Fruit fly (Drosophila melanogaster) whole organism, wandering third instar larva: ENCODE measurements around the gene CG9518.

ENCODE experiments used
- Abd-B ChIP-seq: fragments of >200 bp; optimal IDR thresholded peaks from 2 replicates; lab custom pipeline; 2017; ENCODE audit warnings: missing biosample characterization, missing genetic modification characterization
- CG32264 ChIP-seq: fragments of 200-800 bp; sonication (Bioruptor generic); optimal IDR thresholded peaks from 2 replicates; lab custom pipeline; 2016; ENCODE audit warnings: missing biosample characterization, missing genetic modification characterization
- CG9705 ChIP-seq: fragments of 200-800 bp; sonication (Bioruptor generic); optimal IDR thresholded peaks from 2 replicates; lab custom pipeline; 2018; ENCODE audit warnings: missing biosample characterization, mild to moderate bottlenecking, missing genetic modification characterization
- Dfd ChIP-seq: fragments of >200 bp; optimal IDR thresholded peaks from 2 replicates; lab custom pipeline; 2017; ENCODE audit warnings: missing biosample characterization, missing genetic modification characterization
- Dif ChIP-seq: fragments of 200-275, 200-300 bp; sonication (Bioruptor generic); optimal IDR thresholded peaks from 2 replicates; lab custom pipeline; 2018; ENCODE audit warnings: missing biosample characterization, missing genetic modification characterization; ENCODE audit not compliant: partially characterized antibody
- GATAd ChIP-seq: sonication (Bioruptor generic); optimal IDR thresholded peaks from 2 replicates; lab custom pipeline; 2016; ENCODE audit warnings: missing biosample characterization, missing genetic modification characterization
- Hnf4 ChIP-seq: fragments of 200-800 bp; sonication (Bioruptor generic); optimal IDR thresholded peaks from 2 replicates; lab custom pipeline; 2016; ENCODE audit warnings: missing biosample characterization, mild to moderate bottlenecking, missing genetic modification characterization
- Hr83 ChIP-seq: fragments of 200-300 bp; sonication (Bioruptor generic); optimal IDR thresholded peaks from 2 replicates; lab custom pipeline; 2016; ENCODE audit warnings: missing biosample characterization, mild to moderate bottlenecking, missing genetic modification characterization, moderate library complexity; ENCODE audit not compliant: poor library complexity, severe bottlenecking
- Jra ChIP-seq: sonication (Bioruptor generic); optimal IDR thresholded peaks from 2 replicates; lab custom pipeline; 2016; ENCODE audit warnings: missing biosample characterization, missing genetic modification characterization
- Mio ChIP-seq: sonication (Bioruptor generic); optimal IDR thresholded peaks from 2 replicates; lab custom pipeline; 2016; ENCODE audit warnings: missing biosample characterization, missing genetic modification characterization
- OdsH ChIP-seq: fragments of 200-800 bp; sonication (Bioruptor generic); optimal IDR thresholded peaks from 2 replicates; lab custom pipeline; 2016; ENCODE audit warnings: missing biosample characterization, mild to moderate bottlenecking, missing genetic modification characterization
- dmrt93B ChIP-seq: fragments of 200-800 bp; sonication (Bioruptor generic); optimal IDR thresholded peaks from 2 replicates; lab custom pipeline; 2018; ENCODE audit warnings: missing biosample characterization, mild to moderate bottlenecking, missing genetic modification characterization
- ey ChIP-seq: fragments of 200-800 bp; sonication (Bioruptor generic); optimal IDR thresholded peaks from 2 replicates; lab custom pipeline; 2016; ENCODE audit warnings: missing biosample characterization, missing genetic modification characterization
- foxo ChIP-seq, 2 experiments: fragments of 200-800 bp; sonication (Bioruptor generic); optimal IDR thresholded peaks; 2 replicates in 1 of 2; 3 replicates in 1 of 2; lab custom pipeline; 2016 to 2017; ENCODE audit warnings: missing biosample characterization in 2 of 2, missing genetic modification characterization in 2 of 2
- fru ChIP-seq: fragments of 200-800 bp; sonication (Bioruptor generic); optimal IDR thresholded peaks from 3 replicates; lab custom pipeline; 2016; ENCODE audit warnings: missing biosample characterization, mild to moderate bottlenecking, missing genetic modification characterization
- h ChIP-seq: fragments of 200-800 bp; sonication (Bioruptor generic); optimal IDR thresholded peaks from 3 replicates; lab custom pipeline; 2016; ENCODE audit warnings: missing biosample characterization, mild to moderate bottlenecking, missing genetic modification characterization
- jim ChIP-seq: fragments of 175-275, 200-325 bp; sonication (Bioruptor generic); optimal IDR thresholded peaks from 2 replicates; lab custom pipeline; 2016; ENCODE audit warnings: missing biosample characterization, mild to moderate bottlenecking, missing genetic modification characterization
- psq ChIP-seq: fragments of 200-800 bp; sonication (Bioruptor generic); optimal IDR thresholded peaks from 3 replicates; lab custom pipeline; 2017; ENCODE audit warnings: missing biosample characterization, mild to moderate bottlenecking, missing genetic modification characterization, moderate library complexity
- rgr ChIP-seq: fragments of 200-800 bp; sonication (Bioruptor generic); optimal IDR thresholded peaks from 3 replicates; lab custom pipeline; 2016; ENCODE audit warnings: missing biosample characterization, mild to moderate bottlenecking, missing genetic modification characterization
- sv ChIP-seq: fragments of 200-800 bp; sonication (Bioruptor generic); optimal IDR thresholded peaks from 3 replicates; lab custom pipeline; 2016; ENCODE audit warnings: missing biosample characterization, missing genetic modification characterization
- tai ChIP-seq: sonication (Bioruptor generic); optimal IDR thresholded peaks from 2 replicates; lab custom pipeline; 2016; ENCODE audit warnings: missing biosample characterization, missing genetic modification characterization
- woc ChIP-seq: sonication (Bioruptor generic); optimal IDR thresholded peaks from 2 replicates; lab custom pipeline; 2016; ENCODE audit warnings: missing biosample characterization, mild to moderate bottlenecking, missing genetic modification characterization

CG9518 gene

dm6 chrX:14837983-14838382, 33.0 kb downstream of the CG9518 start, which contains the start of gene Grx5:
Grx5 (minus strand) TSS chrX:14838198.
- no peak for TF ChIP-seq Mio (GFP tag; lab: Kevin White, UChicago)
- no peak for TF ChIP-seq tai (GFP tag; lab: Kevin White, UChicago)
- no peak for TF ChIP-seq ey
- no peak for TF ChIP-seq CG9705 (GFP tag; lab: Kevin White, UChicago)
- no peak for TF ChIP-seq GATAd (GFP tag; lab: Kevin White, UChicago)
- no peak for TF ChIP-seq dmrt93B
- no peak for TF ChIP-seq Dif (GFP tag; lab: Kevin White, UChicago)

dm6 chrX:14836425-14836824, 34.6 kb downstream of the CG9518 start, which contains the start of gene CG14410:
CG14410 (plus strand) TSS chrX:14836725.
- no peak for TF ChIP-seq foxo (GFP tag; optimal IDR thresholded peaks at IDR 0.05; lab: Kevin White, UChicago)

dm6 chrX:14832562-14833303, 38.2 kb downstream of the CG9518 start, which contains the start of gene CG14411:
CG14411 (plus strand) TSS chrX:14832647.
- TF ChIP-seq woc (peak; percentile 11), rgr (GFP tag; lab: Kevin White, UChicago) (no peak), OdsH (peak; percentile 7)

- peak; percentile 61 for TF ChIP-seq woc
- no peak for TF ChIP-seq dmrt93B
- TF ChIP-seq, all 38 proteins: peak for 1
Measured at dm6 chrX:14831713-14832561, 39.0 kb downstream of the CG9518 start, which contains the start of gene CG14408. CG14408 (minus strand) TSS chrX:14832033.

DNA sequence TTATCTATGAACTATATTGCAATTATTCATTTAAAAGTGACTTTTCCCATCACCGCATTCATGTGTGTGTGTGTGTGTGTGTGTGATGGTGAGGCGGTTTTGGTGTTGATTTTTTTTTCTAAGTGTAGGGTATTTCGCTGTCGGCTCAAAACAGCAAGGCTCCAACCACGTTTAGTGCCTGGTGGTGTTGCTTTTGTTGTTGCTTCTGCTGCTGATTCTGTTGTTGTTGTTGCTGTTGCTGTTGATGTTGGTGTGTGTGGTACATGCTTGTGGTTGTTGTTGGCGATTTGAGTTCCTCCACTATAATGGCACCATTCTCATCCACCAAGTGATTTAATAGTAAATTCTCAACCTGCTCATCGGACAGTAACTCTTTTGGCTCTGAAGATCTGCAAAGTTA, 43.3 kb downstream of the CG9518 start:
- TF ChIP-seq CG9705 (GFP tag; lab: Kevin White, UChicago), result no peak
- TF ChIP-seq woc, result no peak
- peak; percentile 64 for TF ChIP-seq Dfd

- TF ChIP-seq woc (peak; percentile 82), Abd-B (GFP tag; lab: Kevin White, UChicago) (no peak), Dfd (no peak), sv (GFP tag; lab: Kevin White, UChicago) (no peak), CG32264 (GFP tag; lab: Kevin White, UChicago) (no peak), Hr83 (GFP tag; lab: Kevin White, UChicago) (peak; percentile 67), h (peak; percentile 35), dmrt93B (no peak), Hnf4 (GFP tag; lab: Kevin White, UChicago) (no peak), jim (GFP tag; lab: Kevin White, UChicago) (no peak), rgr (GFP tag; lab: Kevin White, UChicago) (peak; percentile 20), foxo (GFP tag; optimal IDR thresholded peaks at IDR 0.05; lab: Kevin White, UChicago) (peak in 1 of 2 experiments; percentile 5), fru (peak; percentile 11), Jra (peak; percentile 42)
Measured at dm6 chrX:14825922-14826617, 44.9 kb downstream of the CG9518 start, which contains the start of gene rut. rut (minus strand) TSS chrX:14826073.

- TF ChIP-seq psq (GFP tag; lab: Kevin White, UChicago), result peak; percentile 63
- TF ChIP-seq CG9705 (GFP tag; lab: Kevin White, UChicago), result no peak
Measured at dm6 chrX:14825470-14825787, 45.6 kb downstream of the CG9518 start.
